Worm (Caenorhabditis elegans) whole organism, L4/young adult: Measurements from ENCODE around the gene C35A11.3.
A peak's percentile ranks its signal among the peaks of the same experiment; 100 is the strongest.

Experiments used
- W03F9.2 ChIP-seq: fragments of 150-350 bp; optimal IDR thresholded peaks from 2 replicates; lab custom pipeline; 2014; ENCODE audit warnings: missing biosample characterization, missing genetic modification characterization
- dao-5 ChIP-seq: sonication (generic microtip); optimal IDR thresholded peaks from 2 replicates; lab custom pipeline; 2016; ENCODE audit warnings: missing genotype, missing genetic modification characterization, moderate library complexity, missing compliant biosample characterization
- him-1 ChIP-seq: sonication (generic microtip); optimal IDR thresholded peaks from 2 replicates; lab custom pipeline; 2016; ENCODE audit warnings: missing genotype, missing genetic modification reagents, missing genetic modification characterization, missing compliant biosample characterization

The C35A11.3 gene

DNA sequence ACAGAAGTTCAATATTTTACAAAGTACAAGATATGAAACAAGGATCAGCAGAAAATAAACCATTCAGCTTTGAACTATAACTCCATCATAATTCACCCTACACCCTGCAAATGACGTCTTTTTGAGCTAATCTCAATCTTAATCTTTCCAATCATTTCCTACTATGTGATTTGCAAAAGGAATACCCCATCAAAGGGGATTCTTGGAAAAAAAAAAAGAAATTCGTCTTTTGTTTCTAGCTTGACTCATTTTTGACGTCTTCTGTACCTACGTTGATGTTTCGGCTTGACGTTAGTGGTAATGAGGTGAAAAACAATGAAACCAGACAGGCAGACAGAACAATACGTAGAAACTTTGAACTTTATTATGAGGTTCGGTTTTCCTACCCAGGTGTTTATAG, 10.0 kb upstream of the C35A11.3 start:
- TF ChIP-seq W03F9.2 (tag; lab: Kevin White, UChicago) = no peak
- no peak for TF ChIP-seq dao-5 (tag; lab: Kevin White, UChicago)
- no peak for TF ChIP-seq him-1 (tag; lab: Kevin White, UChicago)

DNA sequence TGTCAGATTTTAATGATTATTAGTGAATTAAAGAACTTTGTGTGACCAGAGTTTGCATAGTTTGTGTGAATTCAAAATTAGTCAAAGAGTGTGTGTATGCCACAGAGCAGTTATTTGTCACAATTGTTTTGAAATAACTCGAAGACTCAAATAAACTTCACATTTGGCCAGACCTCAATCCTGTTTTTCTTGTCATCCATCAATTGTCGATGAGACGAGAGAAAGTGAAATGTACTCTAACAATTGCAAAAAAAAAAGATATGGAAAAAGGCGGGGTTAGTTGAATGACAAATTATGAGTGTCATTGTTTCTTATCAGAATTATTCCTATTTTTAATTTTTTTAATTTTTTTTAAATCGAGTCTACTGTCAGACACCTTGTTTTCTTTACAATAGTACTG, 7.4 kb upstream of the C35A11.3 start, which contains the start of gene T09D3.8:
Gene T09D3.8 (plus strand): TSS at position 301 of the 400 bp plus-strand sequence.
- TF ChIP-seq him-1 (tag; lab: Kevin White, UChicago) (no peak), dao-5 (tag; lab: Kevin White, UChicago) (no peak), W03F9.2 (tag; lab: Kevin White, UChicago) (no peak)

DNA sequence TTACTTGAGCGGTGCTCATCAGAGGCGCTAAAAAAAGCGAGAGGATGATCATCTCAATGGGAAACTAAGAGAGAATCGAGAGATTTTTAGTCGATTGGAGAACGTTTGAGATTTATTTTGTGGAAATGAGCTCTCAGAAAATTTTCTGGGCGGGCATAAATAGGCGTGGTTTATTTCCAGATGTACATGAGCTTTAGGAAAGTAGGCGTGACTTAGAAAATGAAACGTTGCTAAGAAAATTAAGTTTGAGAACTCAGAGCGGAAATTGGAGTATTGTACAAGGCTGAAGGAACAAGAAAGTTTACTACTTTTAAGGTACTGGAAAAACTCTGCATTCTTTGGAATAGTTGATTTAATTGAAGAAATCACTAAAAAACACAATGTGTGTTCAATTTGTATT, 3.4 kb upstream of the C35A11.3 start, which contains the start of gene T09D3.9:
Gene T09D3.9 (minus strand): TSS at position 101 of the 400 bp plus-strand sequence.
- TF ChIP-seq dao-5 (tag; lab: Kevin White, UChicago) (no peak), W03F9.2 (tag; lab: Kevin White, UChicago) (no peak), him-1 (tag; lab: Kevin White, UChicago) (no peak)

ce11 chrV:5385914-5386493, 13.8 kb downstream of the C35A11.3 start, which contains the start of gene C35A11.2:
C35A11.2 (plus strand) TSS chrV:5386299.
- TF ChIP-seq dao-5 (tag; lab: Kevin White, UChicago) = no peak
- TF ChIP-seq him-1 (tag; lab: Kevin White, UChicago) = no peak
- no peak for TF ChIP-seq W03F9.2 (tag; lab: Kevin White, UChicago)

- TF ChIP-seq W03F9.2 (tag; lab: Kevin White, UChicago) (no peak), him-1 (tag; lab: Kevin White, UChicago) (no peak), dao-5 (tag; lab: Kevin White, UChicago) (no peak)
These were observed 20.9 kb downstream of the C35A11.3 start, which contains the start of gene C35A11.4 for ce11 chrV:5392993-5393628. C35A11.4 (minus strand) TSS chrV:5393148.

DNA sequence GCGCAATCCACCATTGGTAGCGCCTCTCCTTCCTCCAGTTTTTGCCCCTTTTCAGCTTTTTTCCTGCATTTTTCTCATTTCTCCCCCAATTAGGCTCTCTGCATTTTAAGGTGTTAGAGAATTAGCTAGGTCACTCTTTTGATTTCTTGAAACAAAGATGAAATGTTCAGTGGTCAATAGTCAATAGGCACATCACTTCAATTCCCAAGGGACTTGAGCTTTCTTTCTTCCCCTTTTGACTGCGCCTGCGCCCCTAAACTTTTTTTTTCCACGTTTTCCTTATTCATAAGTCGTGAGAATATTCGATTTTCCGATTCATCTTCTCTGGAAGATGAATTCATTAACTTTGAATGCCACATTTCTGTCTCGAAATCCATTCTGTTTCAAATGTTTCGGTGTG, 31.7 kb downstream of the C35A11.3 start:
- TF ChIP-seq W03F9.2 (tag; lab: Kevin White, UChicago) = no peak
- TF ChIP-seq dao-5 (tag; lab: Kevin White, UChicago) = no peak
- peak; percentile 13 for TF ChIP-seq him-1 (tag; lab: Kevin White, UChicago)

DNA sequence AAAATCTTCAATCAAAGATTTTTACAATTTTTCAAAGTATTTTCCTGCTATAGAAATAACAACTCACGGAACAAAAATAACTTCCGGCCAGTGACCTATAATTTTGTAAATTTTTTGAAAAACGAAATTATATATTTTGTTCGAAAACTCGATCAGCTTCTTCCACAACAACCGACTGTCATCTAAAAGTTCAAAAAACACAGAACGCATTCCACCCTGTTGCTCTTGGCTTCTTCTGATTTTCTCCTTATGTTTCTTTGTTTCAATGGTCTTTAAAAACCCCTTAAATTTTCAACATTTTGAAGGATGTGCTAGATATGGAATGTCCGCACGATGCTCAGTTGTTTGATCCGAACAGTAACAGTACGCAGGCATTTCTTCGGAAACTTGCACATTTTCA, 32.8 kb downstream of the C35A11.3 start, which contains the start of gene dmsr-7:
Gene dmsr-7 (plus strand): TSS at position 301 of the 400 bp plus-strand sequence.
- TF ChIP-seq dao-5 (tag; lab: Kevin White, UChicago) (no peak), W03F9.2 (tag; lab: Kevin White, UChicago) (no peak), him-1 (tag; lab: Kevin White, UChicago) (no peak)

- TF ChIP-seq him-1 (tag; lab: Kevin White, UChicago) = no peak
- TF ChIP-seq W03F9.2 (tag; lab: Kevin White, UChicago) = no peak
- no peak for TF ChIP-seq dao-5 (tag; lab: Kevin White, UChicago)
These were observed 36.0 kb downstream of the C35A11.3 start, which contains the start of gene C25A6.1 for ce11 chrV:5408223-5408622. C25A6.1 (plus strand) TSS chrV:5408523.

- TF ChIP-seq W03F9.2 (tag; lab: Kevin White, UChicago) (no peak), him-1 (tag; lab: Kevin White, UChicago) (no peak), dao-5 (tag; lab: Kevin White, UChicago) (no peak)
These were observed 36.7 kb downstream of the C35A11.3 start for ce11 chrV:5408921-5409320.

DNA sequence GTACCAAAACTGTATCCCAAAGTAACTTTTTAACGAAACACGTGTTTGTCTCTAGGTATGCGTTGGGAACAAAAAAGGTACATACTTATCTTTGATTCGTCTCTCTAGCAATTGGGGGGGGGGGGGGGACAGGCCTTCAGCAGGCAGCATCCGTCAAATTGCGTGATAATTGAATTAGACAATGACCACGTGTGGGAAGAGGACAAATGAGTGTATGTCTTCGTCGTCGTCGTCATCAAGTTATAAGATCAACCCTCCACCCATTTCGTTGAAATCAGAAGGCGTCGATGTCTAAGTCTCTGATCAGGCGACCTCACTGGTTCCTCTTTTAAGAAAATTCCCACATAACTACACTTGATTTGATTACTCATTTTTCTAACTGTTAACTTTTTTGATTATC, 38.5 kb downstream of the C35A11.3 start, which contains the start of gene F08F3.4:
Gene F08F3.4 (plus strand): TSS at position 277 of the 400 bp plus-strand sequence.
- TF ChIP-seq dao-5 (tag; lab: Kevin White, UChicago) = no peak
- TF ChIP-seq W03F9.2 (tag; lab: Kevin White, UChicago) = no peak
- TF ChIP-seq him-1 (tag; lab: Kevin White, UChicago) = no peak

DNA sequence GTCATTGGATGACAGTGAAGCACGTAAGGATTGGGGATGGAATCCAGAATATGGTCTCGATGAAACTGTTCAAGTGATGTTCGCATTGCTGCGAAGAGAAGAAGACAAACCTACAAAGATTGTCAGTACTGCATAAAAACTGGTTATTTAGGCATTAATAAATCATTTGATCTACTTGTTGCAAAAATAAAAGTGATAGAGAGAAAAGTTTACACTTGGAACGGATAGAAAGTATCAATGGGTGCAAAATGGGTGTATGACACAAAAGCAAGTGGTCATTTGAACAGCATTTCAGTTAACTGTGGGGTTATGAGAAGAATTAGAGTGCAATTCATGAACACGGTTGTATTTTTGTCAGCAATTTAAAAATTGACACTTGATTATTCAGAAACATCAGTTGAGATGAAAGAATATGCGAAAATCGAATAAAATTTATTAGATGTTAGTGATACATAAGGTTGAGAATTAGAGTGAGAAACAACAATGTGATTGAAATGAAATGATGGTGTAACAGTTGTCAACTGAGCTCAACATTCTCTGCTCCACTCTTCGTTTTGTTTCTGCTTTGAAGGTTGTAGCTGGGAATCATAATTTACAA, 40.7 kb downstream of the C35A11.3 start, which contains the start of gene F08F3.10:
Gene F08F3.10 (plus strand): TSS at position 548 of the 598 bp plus-strand sequence.
- TF ChIP-seq dao-5 (tag; lab: Kevin White, UChicago) = no peak
- TF ChIP-seq him-1 (tag; lab: Kevin White, UChicago) = no peak
- TF ChIP-seq W03F9.2 (tag; lab: Kevin White, UChicago) = no peak

- TF ChIP-seq W03F9.2 (tag; lab: Kevin White, UChicago) (no peak), dao-5 (tag; lab: Kevin White, UChicago) (no peak), him-1 (tag; lab: Kevin White, UChicago) (no peak)
These were observed 47.7 kb downstream of the C35A11.3 start, which contains the start of gene F08F3.6 for ce11 chrV:5419915-5420314. F08F3.6 (minus strand) TSS chrV:5420067.

DNA sequence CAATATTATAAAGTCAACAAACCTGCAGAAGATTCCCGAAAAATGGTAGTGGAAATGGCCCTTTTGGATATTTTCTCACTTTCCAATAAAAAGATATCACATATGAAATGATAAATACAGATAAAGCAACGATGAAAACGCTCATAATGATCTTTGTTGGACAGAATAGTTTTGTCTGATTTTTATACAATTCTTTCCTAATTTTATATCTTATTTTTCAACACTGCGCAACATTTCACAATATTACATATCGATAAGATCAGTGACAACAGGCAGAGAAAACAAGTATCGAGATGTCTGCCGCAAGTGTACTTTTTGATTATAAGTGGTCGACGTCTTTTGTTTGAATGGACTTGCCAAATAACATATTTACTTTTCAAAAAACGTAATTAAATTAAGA, 50.9 kb downstream of the C35A11.3 start, which contains the start of gene cyp-14A5:
Gene cyp-14A5 (minus strand): TSS at position 163 of the 400 bp plus-strand sequence.
- no peak for TF ChIP-seq him-1 (tag; lab: Kevin White, UChicago)
- no peak for TF ChIP-seq W03F9.2 (tag; lab: Kevin White, UChicago)
- TF ChIP-seq dao-5 (tag; lab: Kevin White, UChicago) = no peak
